Worm (Caenorhabditis elegans): ENCODE measurements around the gene aman-2.

aman-2 gene

DNA sequence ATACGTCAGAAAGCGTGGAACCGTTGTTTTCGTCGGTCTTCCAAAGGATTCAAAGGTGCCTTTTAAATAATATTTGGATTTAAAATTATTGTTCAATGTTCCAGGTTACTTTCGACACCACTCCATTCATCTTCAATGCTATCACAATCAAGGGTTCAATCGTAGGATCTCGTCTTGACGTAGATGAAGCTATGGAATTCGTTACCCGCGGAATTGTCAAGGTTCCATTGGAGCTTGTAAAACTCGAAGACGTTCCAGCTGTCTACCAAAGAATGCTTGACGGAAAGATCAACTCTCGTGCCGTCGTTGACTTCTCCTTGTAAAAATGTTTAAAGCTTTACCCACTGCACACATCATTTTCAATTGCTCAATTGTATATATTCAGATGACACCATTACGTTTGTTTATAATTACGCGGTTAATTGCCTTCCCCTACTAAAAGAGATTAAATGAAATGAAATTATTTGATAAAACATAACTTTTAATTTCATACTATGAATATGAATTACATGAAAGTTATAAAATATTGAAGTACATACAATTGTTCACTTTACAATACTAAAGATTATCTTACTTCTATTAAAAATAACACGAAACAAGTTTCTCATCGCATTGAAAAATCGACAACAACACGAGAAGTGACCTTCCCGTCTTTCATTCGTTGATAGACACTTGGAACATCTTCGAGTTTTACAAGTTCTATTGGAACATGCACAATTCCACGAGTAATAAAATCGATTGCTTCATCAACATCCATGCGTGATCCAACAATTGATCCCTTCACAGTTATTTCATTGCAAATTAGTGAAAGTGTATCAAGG, 43.7 kb downstream of the aman-2 start (continued):
- TF ChIP-seq ceh-27 (GFP tag; optimal IDR thresholded peaks at IDR 0.05), result no peak
- TF ChIP-seq nfya-2 (GFP tag; IDR thresholded peaks at IDR 0.05), result no peak
- no peak for TF ChIP-seq F33H1.4 (GFP tag; IDR thresholded peaks at IDR 0.05)
- TF ChIP-seq athp-1 (tag; optimal IDR thresholded peaks at IDR 0.05), result no peak
- no peak for TF ChIP-seq Y67H2A.10 (GFP tag; conservative IDR thresholded peaks at IDR 0.05)
- TF ChIP-seq F10E7.11 (tag; optimal IDR thresholded peaks at IDR 0.05), result no peak
- peak; percentile 43 for TF ChIP-seq F23B12.7 (tag; optimal IDR thresholded peaks at IDR 0.05; ENCODE audit: insufficient read depth)
- no peak for TF ChIP-seq hlh-26 (GFP tag; conservative IDR thresholded peaks at IDR 0.05)
- no peak for TF ChIP-seq hlh-12 (tag; optimal IDR thresholded peaks at IDR 0.05)
- no peak for TF ChIP-seq dpl-1 (GFP tag; optimal IDR thresholded peaks at IDR 0.05)
- TF ChIP-seq lsy-27 (tag; optimal IDR thresholded peaks at IDR 0.05; ENCODE audit: borderline replicate concordance, insufficient read depth), result no peak
- TF ChIP-seq K12H6.12 (tag; optimal IDR thresholded peaks at IDR 0.05), result no peak
- TF ChIP-seq F22D6.2 (tag; optimal IDR thresholded peaks at IDR 0.05), result no peak
- no peak for TF ChIP-seq sptf-2 (GFP tag; optimal IDR thresholded peaks at IDR 0.05)
- no peak for TF ChIP-seq lsl-1 (GFP tag; optimal IDR thresholded peaks at IDR 0.05)
- TF ChIP-seq mel-28 (tag; optimal IDR thresholded peaks at IDR 0.05; ENCODE audit: borderline replicate concordance), result no peak
- no peak for TF ChIP-seq bed-2 (GFP tag; IDR thresholded peaks at IDR 0.05)
- TF ChIP-seq F57A8.1 (GFP tag; optimal IDR thresholded peaks at IDR 0.05), result no peak
- no peak for TF ChIP-seq him-1 (tag; optimal IDR thresholded peaks at IDR 0.05)
- no peak for TF ChIP-seq cebp-1 (GFP tag; IDR thresholded peaks at IDR 0.05)
- TF ChIP-seq cebp-1 (tag; optimal IDR thresholded peaks at IDR 0.05), result peak; percentile 40
- peak; percentile 15; the same call in 1 of the 2 replicates for TF ChIP-seq let-526 (GFP tag; IDR thresholded peaks at IDR 0.05)
- no peak for TF ChIP-seq madf-8 (GFP tag; conservative IDR thresholded peaks at IDR 0.05)
- no peak for TF ChIP-seq B0035.1 (tag; optimal IDR thresholded peaks at IDR 0.05)
- no peak for TF ChIP-seq ztf-3 (GFP tag; optimal IDR thresholded peaks at IDR 0.05)
- no peak for TF ChIP-seq ceh-40 (GFP tag; IDR thresholded peaks at IDR 0.05)
- TF ChIP-seq madf-6 (GFP tag; IDR thresholded peaks at IDR 0.05), result no peak
- no peak for TF ChIP-seq B0261.1 (tag; optimal IDR thresholded peaks at IDR 0.05)
- no peak for TF ChIP-seq mcd-1 (GFP tag; IDR thresholded peaks at IDR 0.05)
- no peak for TF ChIP-seq F37B4.10 (GFP tag; IDR thresholded peaks at IDR 0.05)
- TF ChIP-seq tlf-1 (GFP tag; optimal IDR thresholded peaks at IDR 0.05), result peak; percentile 63
- TF ChIP-seq lin-54 (GFP tag; optimal IDR thresholded peaks at IDR 0.05), result no peak
- TF ChIP-seq K11D2.4 (GFP tag; IDR thresholded peaks at IDR 0.05), result no peak; the same call in 1 of the 2 replicates
- no peak for TF ChIP-seq nhr-90 (tag; optimal IDR thresholded peaks at IDR 0.05)
- peak; percentile 12; the same call in 1 of the 2 replicates for TF ChIP-seq ekl-4 (GFP tag; IDR thresholded peaks at IDR 0.05)
- TF ChIP-seq ama-1 (optimal IDR thresholded peaks at IDR 0.05), result peak; percentile 84
- TF ChIP-seq ama-1 (GFP tag; optimal IDR thresholded peaks at IDR 0.05), result no peak
- TF ChIP-seq ztf-26 (tag; optimal IDR thresholded peaks at IDR 0.05), result no peak
- no peak for TF ChIP-seq bed-1 (GFP tag; IDR thresholded peaks at IDR 0.05)
- TF ChIP-seq zim-3 (tag; optimal IDR thresholded peaks at IDR 0.05), result no peak
- TF ChIP-seq F55B11.4 (tag; optimal IDR thresholded peaks at IDR 0.05; ENCODE audit: borderline replicate concordance, insufficient read depth), result no peak
- TF ChIP-seq lin-26 (GFP tag; IDR thresholded peaks at IDR 0.05), result no peak
- no peak for TF ChIP-seq chd-7 (tag; optimal IDR thresholded peaks at IDR 0.05)
- no peak for TF ChIP-seq hrde-1 (tag; optimal IDR thresholded peaks at IDR 0.05; ENCODE audit: borderline replicate concordance)
- TF ChIP-seq C06A6.2 (GFP tag; conservative IDR thresholded peaks at IDR 0.05), result no peak
- TF ChIP-seq gei-17 (GFP tag; optimal IDR thresholded peaks at IDR 0.05), result no peak
- TF ChIP-seq ets-4 (GFP tag; optimal IDR thresholded peaks at IDR 0.05), result no peak
- TF ChIP-seq ceh-79 (tag; optimal IDR thresholded peaks at IDR 0.05), result no peak
